Fruit fly (Drosophila melanogaster): ENCODE measurements around the gene mor.

Gene mor

DNA sequence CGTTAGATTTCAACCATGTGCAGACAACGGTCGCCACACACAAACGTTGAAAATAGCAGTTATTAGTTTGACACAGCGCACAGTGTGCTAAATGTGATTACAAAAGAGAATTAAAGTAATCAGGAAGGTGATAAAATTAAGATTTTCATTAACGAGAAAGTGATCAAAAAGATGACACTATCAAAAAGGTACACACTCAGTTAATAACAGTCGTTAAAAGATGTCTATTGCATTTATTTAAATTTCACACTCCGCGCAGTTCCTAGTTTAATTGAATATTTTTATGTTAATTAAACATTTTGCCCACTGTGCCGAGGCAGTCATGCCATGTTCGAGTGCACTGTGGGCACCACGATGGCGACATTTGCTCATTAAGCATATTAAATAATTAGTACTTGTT, 45.5 kb downstream of the mor start (continued):
- TF ChIP-seq Nf-YB (GFP tag; optimal IDR thresholded peaks at IDR 0.05) (no peak), CG10979 (tag; optimal IDR thresholded peaks at IDR 0.05) (peak; percentile 10), Dad (GFP tag; optimal IDR thresholded peaks at IDR 0.05) (no peak), Meics (GFP tag; optimal IDR thresholded peaks at IDR 0.05) (peak; percentile 52), Doc3 (GFP tag; IDR thresholded peaks at IDR 0.05; ENCODE audit: partially characterized antibody) (no peak), usp (GFP tag; optimal IDR thresholded peaks at IDR 0.05) (no peak), C15 (GFP tag; IDR thresholded peaks at IDR 0.05) (0 out of 3 replicates have a peak, but pooled peaks have one; percentile 14), wor (GFP tag; IDR thresholded peaks at IDR 0.05) (0 out of 2 replicates have a peak, but pooled peaks have one; percentile 19), Elba2 (GFP tag; optimal IDR thresholded peaks at IDR 0.05) (no peak), insv (GFP tag; optimal IDR thresholded peaks at IDR 0.05) (no peak), CG2202 (tag; optimal IDR thresholded peaks at IDR 0.05) (no peak), nmo (GFP tag; optimal IDR thresholded peaks at IDR 0.05) (peak; percentile 40), CG12104 (GFP tag; optimal IDR thresholded peaks at IDR 0.05) (no peak), Hmr (GFP tag; optimal IDR thresholded peaks at IDR 0.05) (peak; percentile 6), tgo (GFP tag; IDR thresholded peaks at IDR 0.05) (peak; percentile 50; the same call in 2 of the 3 replicates), Aef1 (GFP tag; IDR thresholded peaks at IDR 0.05) (peak; percentile 50; the same call in 2 of the 3 replicates), sim (GFP tag; IDR thresholded peaks at IDR 0.05) (no peak), CG9437 (GFP tag; optimal IDR thresholded peaks at IDR 0.05) (peak; percentile 32), CG11504 (tag; optimal IDR thresholded peaks at IDR 0.05) (peak; percentile 64), CG13424 (tag; optimal IDR thresholded peaks at IDR 0.05) (peak; percentile 44), phol (tag; optimal IDR thresholded peaks at IDR 0.05) (peak; percentile 41), z (GFP tag; IDR thresholded peaks at IDR 0.05) (no peak), odd (GFP tag; optimal IDR thresholded peaks at IDR 0.05) (peak; percentile 3), Ravus (GFP tag; IDR thresholded peaks at IDR 0.05) (no peak), CG17385 (GFP tag; optimal IDR thresholded peaks at IDR 0.05) (peak; percentile 17), cas (GFP tag; IDR thresholded peaks at IDR 0.05) (no peak), rib (GFP tag; IDR thresholded peaks at IDR 0.05) (no peak), CG7839 (tag; optimal IDR thresholded peaks at IDR 0.05) (peak; percentile 53), CHES-1-like (GFP tag; optimal IDR thresholded peaks at IDR 0.05) (no peak), CG17359 (tag; optimal IDR thresholded peaks at IDR 0.05) (peak; percentile 5), CG7987 (GFP tag; optimal IDR thresholded peaks at IDR 0.05) (no peak), gem (tag; optimal IDR thresholded peaks at IDR 0.05) (peak; percentile 72), CG3838 (GFP tag; optimal IDR thresholded peaks at IDR 0.05) (no peak), CG2712 (tag; optimal IDR thresholded peaks at IDR 0.05) (peak; percentile 34), dysf (GFP tag; IDR thresholded peaks at IDR 0.05) (peak; percentile 65; the same call in 2 of the 3 replicates), Oli (tag; optimal IDR thresholded peaks at IDR 0.05) (peak; percentile 59), Fer1 (GFP tag; optimal IDR thresholded peaks at IDR 0.05) (peak; percentile 3), CG8765 (GFP tag; IDR thresholded peaks at IDR 0.05) (no peak), Hr3 (GFP tag; optimal IDR thresholded peaks at IDR 0.05) (no peak), prd (optimal IDR thresholded peaks at IDR 0.05) (no peak), prd (GFP tag; IDR thresholded peaks at IDR 0.05) (peak; percentile 61; the same call in 1 of the 3 replicates), Myb (GFP tag; optimal IDR thresholded peaks at IDR 0.05) (no peak), CG12236 (GFP tag; optimal IDR thresholded peaks at IDR 0.05) (no peak), PHDP (tag; optimal IDR thresholded peaks at IDR 0.05) (peak; percentile 49), CG17361 (GFP tag; IDR thresholded peaks at IDR 0.05) (peak; percentile 41; the same call in 1 of the 3 replicates), kah (GFP tag; optimal IDR thresholded peaks at IDR 0.05) (no peak), Ada2b (GFP tag; IDR thresholded peaks at IDR 0.05) (peak; percentile 34; the same call in 1 of the 2 replicates), az2 (GFP tag; optimal IDR thresholded peaks at IDR 0.05) (peak; percentile 25), CG17328 (GFP tag; IDR thresholded peaks at IDR 0.05) (no peak), CG2678 (tag; optimal IDR thresholded peaks at IDR 0.05) (peak; percentile 51), CG17802 (tag; optimal IDR thresholded peaks at IDR 0.05) (no peak)

Measured in whole organism, embryonic.